Worm (Caenorhabditis elegans): Measurements from ENCODE around the gene C08B6.2.

DNA sequence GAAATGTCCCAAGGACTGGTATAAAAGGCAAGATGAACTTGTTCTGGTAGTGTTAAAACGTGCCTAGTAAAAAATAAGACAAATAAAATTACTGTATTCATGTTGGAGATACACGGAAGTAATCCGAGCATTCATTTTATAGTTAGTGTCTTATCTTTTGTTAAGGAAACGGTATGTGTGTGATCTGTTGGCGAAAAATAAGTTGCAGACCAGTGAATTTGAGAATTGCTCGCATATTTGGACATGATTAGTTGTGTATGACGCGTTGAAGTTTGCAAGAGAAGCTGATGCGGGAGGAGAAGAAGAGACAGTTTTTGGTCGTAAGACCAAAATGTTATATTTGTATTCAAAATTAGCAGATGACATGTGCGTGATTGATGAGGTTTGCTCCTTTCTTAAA, 3.6 kb upstream of the C08B6.2 start, which contains the start of gene C08B6.14:
- TF ChIP-seq flt-1 (GFP tag; IDR thresholded peaks at IDR 0.05) (no peak), med-1 (GFP tag; optimal IDR thresholded peaks at IDR 0.05; ENCODE audit: insufficient read depth) (no peak), ref-1 (GFP tag; conservative IDR thresholded peaks at IDR 0.05) (no peak), tab-1 (GFP tag; IDR thresholded peaks at IDR 0.05) (no peak)

All from whole organism, midembryonic.